Worm (Caenorhabditis elegans) whole organism, early embryonic: Measurements from ENCODE around the gene htas-1.

ENCODE experiments used
- aly-1 ChIP-seq: sonication (generic microtip); optimal IDR thresholded peaks from 2 replicates; lab custom pipeline; 2016; ENCODE audit warnings: missing genetic modification characterization, missing compliant biosample characterization
- sea-1 ChIP-seq: fragments of 200-800 bp; sonication (Bioruptor generic); conservative IDR thresholded peaks from 2 replicates; pipeline ENCODE4 v1.3.6; 2022; ENCODE audit warnings: missing genetic modification characterization, missing compliant biosample characterization
- tbx-11 ChIP-seq: fragments of 200-800 bp; sonication (Bioruptor generic); IDR thresholded peaks from 2 replicates; pipeline ENCODE4 v1.3.6; 2022; ENCODE audit warnings: missing genetic modification characterization, missing compliant biosample characterization

- TF ChIP-seq tbx-11 (GFP tag; lab: Robert Waterston, UW) (no peak), sea-1 (GFP tag; lab: Robert Waterston, UW) (no peak), aly-1 (tag; lab: Kevin White, UChicago) (no peak)
Measured at ce11 chrIV:9714264-9714663, 30.9 kb upstream of the htas-1 start.
